Fruit fly (Drosophila melanogaster) whole organism, embryonic: ENCODE results near the gene CG6163.
A peak's percentile ranks its signal among the peaks of the same experiment; 100 is the strongest.

Experiments used
- Aef1 ChIP-seq: fragments of 200-800 bp; sonication (Bioruptor generic); IDR thresholded peaks from 3 replicates; pipeline ENCODE4 v1.3.6; 2022; ENCODE audit warnings: missing biosample characterization, missing genetic modification characterization
- BtbVII ChIP-seq: fragments of 200-800 bp; sonication (Bioruptor generic); optimal IDR thresholded peaks from 3 replicates; lab custom pipeline; 2017; ENCODE audit warnings: missing biosample characterization, mild to moderate bottlenecking, missing genetic modification characterization
- CG10267 ChIP-seq: fragments of 200-800 bp; sonication (Bioruptor generic); optimal IDR thresholded peaks from 2 replicates; lab custom pipeline; 2018; ENCODE audit warnings: missing biosample characterization, mild to moderate bottlenecking, missing genetic modification characterization, moderate library complexity
- CG10979 ChIP-seq: fragments of 200-800 bp; sonication (Bioruptor generic); optimal IDR thresholded peaks from 2 replicates; lab custom pipeline; 2018; ENCODE audit warnings: missing biosample characterization, mild to moderate bottlenecking, missing genetic modification characterization, moderate library complexity
- CG12155 ChIP-seq: fragments of 200-800 bp; sonication (Bioruptor generic); optimal IDR thresholded peaks from 3 replicates; lab custom pipeline; 2016; ENCODE audit warnings: missing biosample characterization, missing genetic modification characterization
- CG14441 ChIP-seq: fragments of 200-800 bp; sonication (Bioruptor generic); IDR thresholded peaks from 2 replicates; pipeline ENCODE4 v1.3.6; 2022; ENCODE audit warnings: missing biosample characterization, missing genetic modification characterization
- CG18262 ChIP-seq: fragments of 200-800 bp; optimal IDR thresholded peaks from 3 replicates; lab custom pipeline; 2019; ENCODE audit warnings: missing biosample characterization, mild to moderate bottlenecking, missing genetic modification characterization, moderate library complexity
- CG2116 ChIP-seq: fragments of 200-800 bp; sonication (Bioruptor generic); optimal IDR thresholded peaks from 3 replicates; lab custom pipeline; 2018; ENCODE audit warnings: missing biosample characterization, mild to moderate bottlenecking, missing genetic modification characterization
- CG2120 ChIP-seq: fragments of 200-800 bp; sonication (Bioruptor generic); optimal IDR thresholded peaks from 3 replicates; lab custom pipeline; 2016; ENCODE audit warnings: missing biosample characterization, missing genetic modification characterization
- CG30403 ChIP-seq: fragments of 200-800 bp; sonication (Bioruptor generic); optimal IDR thresholded peaks from 3 replicates; lab custom pipeline; 2016; ENCODE audit warnings: missing biosample characterization, missing genetic modification characterization
- CG4328 ChIP-seq: fragments of 200-800 bp; sonication (Bioruptor generic); optimal IDR thresholded peaks from 3 replicates; lab custom pipeline; 2017; ENCODE audit warnings: missing biosample characterization, missing genetic modification reagents, missing genetic modification characterization
- CG4404 ChIP-seq: fragments of 200-800 bp; sonication (Bioruptor generic); IDR thresholded peaks from 2 replicates; pipeline ENCODE4 v1.3.6; 2022; ENCODE audit warnings: missing biosample characterization, missing genetic modification characterization
- CG4730 ChIP-seq: fragments of 200-800 bp; sonication (Bioruptor generic); IDR thresholded peaks from 2 replicates; pipeline ENCODE4 v1.3.6; 2022; ENCODE audit warnings: missing biosample characterization, missing genetic modification characterization
- CG5953 ChIP-seq: fragments of 200-800 bp; sonication (Bioruptor generic); IDR thresholded peaks from 2 replicates; pipeline ENCODE4 v1.3.6; 2022; ENCODE audit warnings: missing biosample characterization, missing genetic modification characterization
- CG6175 ChIP-seq: fragments of 200-800 bp; sonication (Bioruptor generic); IDR thresholded peaks from 3 replicates; pipeline ENCODE4 v1.3.6; 2022; ENCODE audit warnings: missing biosample characterization, missing genetic modification characterization
- CG7357 ChIP-seq: fragments of 200-800 bp; sonication (Bioruptor generic); IDR thresholded peaks from 3 replicates; pipeline ENCODE4 v1.3.6; 2022; ENCODE audit warnings: missing biosample characterization, missing genetic modification characterization
- CG8924 ChIP-seq: fragments of 200-800 bp; optimal IDR thresholded peaks from 3 replicates; lab custom pipeline; 2019; ENCODE audit warnings: missing biosample characterization, mild to moderate bottlenecking, missing genetic modification characterization, moderate library complexity
- CkIIα-i1 ChIP-seq: fragments of 200-800 bp; sonication (Bioruptor generic); IDR thresholded peaks from 2 replicates; pipeline ENCODE4 v1.3.6; 2022; ENCODE audit warnings: missing biosample characterization, missing genetic modification characterization
- Dbx ChIP-seq: fragments of 200-800 bp; sonication (Bioruptor generic); IDR thresholded peaks from 3 replicates; pipeline ENCODE4 v1.3.6; 2022; ENCODE audit warnings: missing biosample characterization, missing genetic modification characterization
- Dref ChIP-seq: fragments of 200-800 bp; sonication (Bioruptor generic); IDR thresholded peaks from 2 replicates; pipeline ENCODE4 v1.3.6; 2022; ENCODE audit warnings: missing biosample characterization, missing genetic modification characterization
- HLHmδ ChIP-seq: fragments of 200-800 bp; sonication (Bioruptor generic); optimal IDR thresholded peaks from 2 replicates; lab custom pipeline; 2018; ENCODE audit warnings: missing biosample characterization, mild to moderate bottlenecking, missing genetic modification characterization, moderate library complexity
- Kr ChIP-seq: fragments of 200-800 bp; sonication (Bioruptor generic); optimal IDR thresholded peaks from 2 replicates; lab custom pipeline; 2017; ENCODE audit warnings: missing biosample characterization, mild to moderate bottlenecking, missing genetic modification characterization
- Myb ChIP-seq: fragments of 200-800 bp; sonication (Bioruptor generic); optimal IDR thresholded peaks from 2 replicates; lab custom pipeline; 2016; ENCODE audit warnings: missing biosample characterization, missing genetic modification characterization
- NK7.1 ChIP-seq: fragments of 200-800 bp; sonication (Bioruptor generic); optimal IDR thresholded peaks from 3 replicates; lab custom pipeline; 2016; ENCODE audit warnings: missing biosample characterization, missing genetic modification characterization
- Opbp ChIP-seq: fragments of 200-800 bp; sonication (Bioruptor generic); IDR thresholded peaks from 3 replicates; pipeline ENCODE4 v1.3.6; 2022; ENCODE audit warnings: missing biosample characterization, missing genetic modification characterization; ENCODE audit not compliant: partially characterized antibody
- Ravus ChIP-seq: fragments of 200-800 bp; sonication (Bioruptor generic); IDR thresholded peaks from 2 replicates; pipeline ENCODE4 v1.3.6; 2022; ENCODE audit warnings: missing biosample characterization, missing genetic modification characterization
- Rx ChIP-seq: fragments of 200-800 bp; sonication (Bioruptor generic); IDR thresholded peaks from 2 replicates; pipeline ENCODE4 v1.3.6; 2022; ENCODE audit warnings: missing biosample characterization, missing genetic modification characterization
- ara ChIP-seq: fragments of 200-800 bp; sonication (Bioruptor generic); IDR thresholded peaks from 2 replicates; pipeline ENCODE4 v1.3.6; 2022; ENCODE audit warnings: missing biosample characterization, missing genetic modification characterization
- cato ChIP-seq: fragments of 200-800 bp; sonication (Bioruptor generic); optimal IDR thresholded peaks from 2 replicates; lab custom pipeline; 2016; ENCODE audit warnings: missing biosample characterization, missing genetic modification characterization, borderline replicate concordance
- caup ChIP-seq: fragments of 200-800 bp; sonication (Bioruptor generic); optimal IDR thresholded peaks from 3 replicates; lab custom pipeline; 2017; ENCODE audit warnings: missing biosample characterization, mild to moderate bottlenecking, missing genetic modification characterization, moderate library complexity; ENCODE audit not compliant: severe bottlenecking
- cg ChIP-seq: fragments of 200-800 bp; sonication (Bioruptor generic); optimal IDR thresholded peaks from 3 replicates; lab custom pipeline; 2019; ENCODE audit warnings: missing biosample characterization, mild to moderate bottlenecking, missing genetic modification characterization, moderate library complexity
- chinmo ChIP-seq: fragments of 200-800 bp; sonication (Bioruptor generic); IDR thresholded peaks from 4 replicates; pipeline ENCODE4 v1.3.6; 2022; ENCODE audit warnings: missing biosample characterization, missing genetic modification characterization; ENCODE audit not compliant: partially characterized antibody
- crp ChIP-seq, 2 experiments: fragments of 200-800 bp; sonication (Bioruptor generic); optimal IDR thresholded peaks; 2 replicates in 1 of 2; 3 replicates in 1 of 2; lab custom pipeline; 2017; ENCODE audit warnings: missing biosample characterization in 2 of 2, missing genetic modification characterization in 2 of 2, mild to moderate bottlenecking in 1 of 2, moderate library complexity in 1 of 2
- da ChIP-seq: fragments of 200-800 bp; sonication (Bioruptor generic); optimal IDR thresholded peaks from 2 replicates; lab custom pipeline; 2016; ENCODE audit warnings: missing biosample characterization, missing genetic modification characterization
- dm ChIP-seq: fragments of 200-800 bp; sonication (Bioruptor generic); optimal IDR thresholded peaks from 3 replicates; lab custom pipeline; 2016; ENCODE audit warnings: missing biosample characterization, missing genetic modification characterization
- esg ChIP-seq: fragments of 200-800 bp; sonication (Bioruptor generic); conservative IDR thresholded peaks from 2 replicates; pipeline ENCODE4 v1.3.6; 2022; ENCODE audit warnings: missing biosample characterization, missing genetic modification characterization
- fd96Cb ChIP-seq: fragments of 200-800 bp; sonication (Bioruptor generic); optimal IDR thresholded peaks from 2 replicates; lab custom pipeline; 2018; ENCODE audit warnings: missing biosample characterization, mild to moderate bottlenecking, missing genetic modification characterization, moderate library complexity
- ind ChIP-seq: fragments of 200-800 bp; sonication (Bioruptor generic); optimal IDR thresholded peaks from 3 replicates; lab custom pipeline; 2016; ENCODE audit warnings: missing biosample characterization, missing genetic modification characterization
- maf-S ChIP-seq: fragments of 200-800 bp; sonication (Bioruptor generic); optimal IDR thresholded peaks from 2 replicates; lab custom pipeline; 2016; ENCODE audit warnings: missing biosample characterization, missing genetic modification characterization
- pan ChIP-seq, 4 experiments: fragments of >200 bp in 3 of 4; fragments of 200-800 bp in 1 of 4; sonication (Bioruptor generic) in 1 of 4; optimal IDR thresholded peaks in 3 of 4; IDR thresholded peaks in 1 of 4; 2 replicates each; pipeline versions ENCODE4 v1.3.6 to Lab custom; 2017 to 2022; ENCODE audit warnings: missing biosample characterization in 2 of 4, missing genetic modification characterization in 2 of 4, mixed read lengths in 1 of 4
- pita ChIP-seq: fragments of 200-800 bp; sonication (Bioruptor generic); optimal IDR thresholded peaks from 2 replicates; lab custom pipeline; 2017; ENCODE audit warnings: missing biosample characterization, mild to moderate bottlenecking, missing genetic modification characterization
- scrt ChIP-seq: fragments of 200-800 bp; sonication (Bioruptor generic); optimal IDR thresholded peaks from 2 replicates; lab custom pipeline; 2018; ENCODE audit warnings: missing biosample characterization, mild to moderate bottlenecking, missing genetic modification characterization, moderate library complexity
- sens-2 ChIP-seq: fragments of 200-800 bp; sonication (Bioruptor generic); IDR thresholded peaks from 2 replicates; pipeline ENCODE4 v1.3.6; 2022; ENCODE audit warnings: missing biosample characterization, missing genetic modification characterization
- seq ChIP-seq: fragments of 200-800 bp; sonication (Bioruptor generic); IDR thresholded peaks from 2 replicates; pipeline ENCODE4 v1.3.6; 2022; ENCODE audit warnings: missing biosample characterization, missing genetic modification characterization
- sisA ChIP-seq: fragments of 200-800 bp; sonication (Bioruptor generic); IDR thresholded peaks from 2 replicates; pipeline ENCODE4 v1.3.6; 2022; ENCODE audit warnings: missing biosample characterization, missing genetic modification characterization
- stwl ChIP-seq: fragments of 200-800 bp; sonication (Bioruptor generic); optimal IDR thresholded peaks from 3 replicates; lab custom pipeline; 2018; ENCODE audit warnings: missing biosample characterization, mild to moderate bottlenecking, missing genetic modification characterization, moderate library complexity
- vvl ChIP-seq: fragments of 200-800 bp; sonication (Bioruptor generic); IDR thresholded peaks from 2 replicates; pipeline ENCODE4 v1.3.6; 2022; ENCODE audit warnings: missing biosample characterization, missing genetic modification characterization
- wek ChIP-seq: fragments of 200-800 bp; sonication (Bioruptor generic); optimal IDR thresholded peaks from 3 replicates; lab custom pipeline; 2018; ENCODE audit warnings: missing biosample characterization, mild to moderate bottlenecking, missing genetic modification characterization, moderate library complexity
- z ChIP-seq: fragments of 200-800 bp; sonication (Bioruptor generic); IDR thresholded peaks from 3 replicates; pipeline ENCODE4 v1.3.6; 2022; ENCODE audit warnings: missing biosample characterization, missing genetic modification characterization
- zf30C ChIP-seq: fragments of 200-800 bp; sonication (Bioruptor generic); optimal IDR thresholded peaks from 3 replicates; lab custom pipeline; 2018; ENCODE audit warnings: missing biosample characterization, mild to moderate bottlenecking, missing genetic modification characterization

The CG6163 gene

DNA sequence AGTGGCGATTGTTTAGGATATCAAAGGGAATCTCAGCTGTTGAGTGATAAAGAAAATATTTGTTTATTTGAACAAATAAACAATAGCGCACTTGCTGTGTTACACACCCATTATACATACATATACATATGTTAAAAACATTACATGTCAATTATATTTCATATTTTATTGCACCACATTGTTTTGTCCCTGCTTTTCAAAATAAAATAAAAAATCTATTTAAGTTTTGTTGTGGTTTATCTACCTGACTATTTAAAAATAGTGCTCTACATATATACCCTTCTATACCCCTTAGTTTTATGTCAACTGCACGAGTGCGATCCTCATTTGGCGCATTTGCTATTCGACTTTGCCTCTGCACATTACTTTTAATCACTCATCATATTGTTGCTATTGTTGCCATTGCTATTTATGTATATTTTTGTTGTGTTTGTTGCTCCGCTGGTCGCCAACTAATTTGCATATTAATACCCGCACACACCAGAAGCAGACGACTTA, 14.7 kb downstream of the CG6163 start (continued):
- TF ChIP-seq CG2116 (GFP tag; lab: Kevin White, UChicago) (peak; percentile 59), vvl (GFP tag; lab: Robert Waterston, UW) (peak; percentile 84; the same call in 1 of the 2 replicates), pan (optimal IDR thresholded peaks at IDR 0.05; lab: Kevin White, UChicago) (no peak), pan (GFP tag; optimal IDR thresholded peaks at IDR 0.05 in 1 of 2, IDR thresholded peaks at IDR 0.05 in 1 of 2) (peak in 1 of 2 experiments; percentile 95), CG4328 (GFP tag; lab: Kevin White, UChicago) (peak; percentile 54), Dref (no peak), CG30403 (GFP tag; lab: Kevin White, UChicago) (peak; percentile 94), BtbVII (GFP tag; lab: Kevin White, UChicago) (peak; percentile 72), cato (GFP tag; lab: Kevin White, UChicago) (peak; percentile 90), Opbp (GFP tag; lab: Robert Waterston, UW) (no peak), ind (GFP tag; lab: Kevin White, UChicago) (peak; percentile 93), Myb (GFP tag; lab: Kevin White, UChicago) (peak; percentile 54), da (GFP tag; lab: Kevin White, UChicago) (no peak), Dbx (GFP tag; lab: Robert Waterston, UW) (peak; percentile 86; the same call in 2 of the 3 replicates), pita (GFP tag; lab: Kevin White, UChicago) (no peak), sisA (GFP tag; lab: Robert Waterston, UW) (peak; percentile 92), caup (GFP tag; lab: Kevin White, UChicago) (peak; percentile 79), CkIIα-i1 (GFP tag; lab: Robert Waterston, UW) (peak; percentile 54; the same call in 1 of the 2 replicates), Rx (GFP tag; lab: Robert Waterston, UW) (peak; percentile 63; the same call in 1 of the 2 replicates), dm (GFP tag; lab: Kevin White, UChicago) (peak; percentile 60), sens-2 (GFP tag; lab: Robert Waterston, UW) (peak; percentile 57), esg (GFP tag; lab: Robert Waterston, UW) (peak; percentile 94), ara (GFP tag; lab: Robert Waterston, UW) (peak; percentile 84), seq (GFP tag; lab: Robert Waterston, UW) (peak; percentile 91), CG10267 (peak; percentile 83), CG12155 (GFP tag; lab: Kevin White, UChicago) (peak; percentile 89), Kr (no peak), Aef1 (GFP tag; lab: Robert Waterston, UW) (peak; percentile 89), CG4404 (GFP tag; lab: Robert Waterston, UW) (peak; percentile 93), CG2120 (GFP tag; lab: Kevin White, UChicago) (peak; percentile 92), chinmo (peak; percentile 92; the same call in 2 of the 4 replicates), CG14441 (GFP tag; lab: Robert Waterston, UW) (peak; percentile 93), zf30C (GFP tag; lab: Kevin White, UChicago) (no peak), CG6175 (GFP tag; lab: Robert Waterston, UW) (0 out of 3 replicates have a peak, but pooled peaks have one; percentile 9), z (no peak), scrt (peak; percentile 77), HLHmδ (GFP tag; lab: Kevin White, UChicago) (no peak), crp (GFP tag; optimal IDR thresholded peaks at IDR 0.05; lab: Kevin White, UChicago) (peak in 1 of 2 experiments; percentile 54), CG5953 (GFP tag; lab: Robert Waterston, UW) (peak; percentile 86), CG4730 (GFP tag; lab: Robert Waterston, UW) (peak; percentile 84), wek (GFP tag; lab: Kevin White, UChicago) (no peak), Ravus (peak; percentile 83), fd96Cb (tag; lab: Kevin White, UChicago) (peak; percentile 94), maf-S (GFP tag; lab: Kevin White, UChicago) (peak; percentile 58), CG10979 (tag; lab: Kevin White, UChicago) (peak; percentile 90), cg (GFP tag; lab: Kevin White, UChicago) (peak; percentile 25), stwl (tag; lab: Kevin White, UChicago) (peak; percentile 5), CG18262 (tag; lab: Kevin White, UChicago) (peak; percentile 94), NK7.1 (GFP tag; lab: Kevin White, UChicago) (peak; percentile 60), CG7357 (GFP tag; lab: Robert Waterston, UW) (peak; percentile 84), CG8924 (tag; lab: Kevin White, UChicago) (peak; percentile 94)
